Fruit fly (Drosophila melanogaster) whole organism, embryonic: ENCODE results near the gene CG10347.
A peak's percentile ranks its signal among the peaks of the same experiment; 100 is the strongest.

Source experiments
- Abd-B ChIP-seq: fragments of 200-800 bp; sonication (Bioruptor generic); optimal IDR thresholded peaks from 2 replicates; lab custom pipeline; 2018; ENCODE audit warnings: missing biosample characterization, mild to moderate bottlenecking, missing genetic modification characterization, moderate library complexity
- Asciz ChIP-seq: fragments of 200-800 bp; sonication (Bioruptor generic); optimal IDR thresholded peaks from 2 replicates; lab custom pipeline; 2017; ENCODE audit warnings: missing biosample characterization, mild to moderate bottlenecking, missing genetic modification characterization, missing genetic modification reagents
- BEAF-32 ChIP-seq: fragments of 200-800 bp; sonication (Bioruptor generic); optimal IDR thresholded peaks from 3 replicates; lab custom pipeline; 2017; ENCODE audit warnings: missing biosample characterization, missing genetic modification characterization, mild to moderate bottlenecking, moderate library complexity, missing genetic modification reagents
- CG10267 ChIP-seq: fragments of 200-800 bp; sonication (Bioruptor generic); optimal IDR thresholded peaks from 2 replicates; lab custom pipeline; 2018; ENCODE audit warnings: missing biosample characterization, mild to moderate bottlenecking, missing genetic modification characterization, moderate library complexity
- CG10565 ChIP-seq: fragments of 200-800 bp; sonication (Bioruptor generic); optimal IDR thresholded peaks from 3 replicates; lab custom pipeline; 2016; ENCODE audit warnings: missing biosample characterization, mild to moderate bottlenecking, missing genetic modification characterization
- CG10654 ChIP-seq: fragments of 200-800 bp; sonication (Bioruptor generic); optimal IDR thresholded peaks from 2 replicates; lab custom pipeline; 2016; ENCODE audit warnings: missing biosample characterization, missing genetic modification characterization
- CG12071 ChIP-seq: fragments of 200-800 bp; sonication (Bioruptor generic); optimal IDR thresholded peaks from 3 replicates; lab custom pipeline; 2018; ENCODE audit warnings: missing biosample characterization, mild to moderate bottlenecking, missing genetic modification characterization
- CG1233 ChIP-seq: fragments of 200-800 bp; sonication (Bioruptor generic); optimal IDR thresholded peaks from 4 replicates; lab custom pipeline; 2018; ENCODE audit warnings: missing biosample characterization, mild to moderate bottlenecking, missing genetic modification characterization
- CG12659 ChIP-seq: fragments of 200-800 bp; sonication (Bioruptor generic); optimal IDR thresholded peaks from 3 replicates; lab custom pipeline; 2017; ENCODE audit warnings: mild to moderate bottlenecking, missing biosample characterization, missing genetic modification reagents, missing genetic modification characterization
- CG14050 ChIP-seq: fragments of 200-800 bp; sonication (Bioruptor generic); IDR thresholded peaks from 3 replicates; pipeline ENCODE4 v1.3.6; 2022; ENCODE audit warnings: missing biosample characterization, missing genetic modification characterization
- CG16813 ChIP-seq: fragments of 200-800 bp; sonication (Bioruptor generic); IDR thresholded peaks from 3 replicates; pipeline ENCODE4 v1.3.6; 2022; ENCODE audit warnings: missing biosample characterization, missing genetic modification characterization; ENCODE audit not compliant: partially characterized antibody
- CG17568 ChIP-seq: fragments of 200-800 bp; sonication (Bioruptor generic); optimal IDR thresholded peaks from 2 replicates; lab custom pipeline; 2018; ENCODE audit warnings: missing biosample characterization, mild to moderate bottlenecking, missing genetic modification characterization, moderate library complexity
- CG30020 ChIP-seq: fragments of 200-800 bp; optimal IDR thresholded peaks from 2 replicates; lab custom pipeline; 2019; ENCODE audit warnings: missing biosample characterization, mild to moderate bottlenecking, missing genetic modification characterization, moderate library complexity
- CG31224 ChIP-seq: fragments of 200-800 bp; sonication (Bioruptor generic); IDR thresholded peaks from 2 replicates; pipeline ENCODE4 v1.3.6; 2022; ENCODE audit warnings: missing biosample characterization, missing genetic modification characterization
- CG4328 ChIP-seq: fragments of 200-800 bp; sonication (Bioruptor generic); optimal IDR thresholded peaks from 3 replicates; lab custom pipeline; 2017; ENCODE audit warnings: missing biosample characterization, missing genetic modification reagents, missing genetic modification characterization
- CG4854 ChIP-seq: fragments of 200-800 bp; sonication (Bioruptor generic); optimal IDR thresholded peaks from 2 replicates; lab custom pipeline; 2016; ENCODE audit warnings: missing biosample characterization, missing genetic modification characterization, inconsistent platforms
- CG7839 ChIP-seq: fragments of 200-800 bp; sonication (Bioruptor generic); optimal IDR thresholded peaks from 3 replicates; lab custom pipeline; 2018; ENCODE audit warnings: missing biosample characterization, mild to moderate bottlenecking, missing genetic modification characterization, moderate library complexity
- CG7987 ChIP-seq: fragments of 200-800 bp; sonication (Bioruptor generic); optimal IDR thresholded peaks from 2 replicates; lab custom pipeline; 2018; ENCODE audit warnings: missing biosample characterization, mild to moderate bottlenecking, missing genetic modification characterization, moderate library complexity
- CG8359 ChIP-seq: fragments of 200-800 bp; sonication (Bioruptor generic); optimal IDR thresholded peaks from 2 replicates; lab custom pipeline; 2017; ENCODE audit warnings: missing biosample characterization, mild to moderate bottlenecking, missing genetic modification characterization, borderline replicate concordance
- CG9609 ChIP-seq: fragments of 200-800 bp; sonication (Bioruptor generic); optimal IDR thresholded peaks from 3 replicates; lab custom pipeline; 2016; ENCODE audit warnings: missing biosample characterization, missing genetic modification characterization
- CG9727 ChIP-seq: fragments of 200-800 bp; sonication (Bioruptor generic); optimal IDR thresholded peaks from 3 replicates; lab custom pipeline; 2017; ENCODE audit warnings: missing biosample characterization, mild to moderate bottlenecking, missing genetic modification characterization
- CkIIα-i1 ChIP-seq: fragments of 200-800 bp; sonication (Bioruptor generic); IDR thresholded peaks from 2 replicates; pipeline ENCODE4 v1.3.6; 2022; ENCODE audit warnings: missing biosample characterization, missing genetic modification characterization
- Doc2 ChIP-seq: fragments of 200-800 bp; sonication (Bioruptor generic); IDR thresholded peaks from 2 replicates; pipeline ENCODE4 v1.3.6; 2022; ENCODE audit warnings: missing biosample characterization, missing genetic modification characterization
- HHEX ChIP-seq: fragments of 200-800 bp; sonication (Bioruptor generic); optimal IDR thresholded peaks from 3 replicates; lab custom pipeline; 2017; ENCODE audit warnings: missing biosample characterization, mild to moderate bottlenecking, missing genetic modification characterization, missing genetic modification reagents
- HmgZ ChIP-seq: fragments of 200-800 bp; sonication (Bioruptor generic); optimal IDR thresholded peaks from 2 replicates; lab custom pipeline; 2018; ENCODE audit warnings: missing biosample characterization, mild to moderate bottlenecking, missing genetic modification characterization
- Hr78 ChIP-seq, 2 experiments: fragments of 200-800 bp in 1 of 2; fragments of >200 bp in 1 of 2; sonication (Bioruptor generic) in 1 of 2; optimal IDR thresholded peaks; 2 replicates each; lab custom pipeline; 2017 to 2019; ENCODE audit warnings: missing biosample characterization in 2 of 2, missing genetic modification characterization in 2 of 2, mild to moderate bottlenecking in 1 of 2, moderate library complexity in 1 of 2
- Scr ChIP-seq: fragments of 200-800 bp; sonication (Bioruptor generic); IDR thresholded peaks from 2 replicates; pipeline ENCODE4 v1.3.6; 2022; ENCODE audit warnings: missing biosample characterization, missing genetic modification characterization; ENCODE audit not compliant: partially characterized antibody
- Side ChIP-seq: fragments of 200-800 bp; sonication (Bioruptor generic); optimal IDR thresholded peaks from 2 replicates; lab custom pipeline; 2016; ENCODE audit warnings: missing biosample characterization, missing genetic modification characterization
- Sin3A ChIP-seq: fragments of >200 bp; optimal IDR thresholded peaks from 2 replicates; lab custom pipeline; 2018
- Six4 ChIP-seq: fragments of 200-800 bp; sonication (Bioruptor generic); optimal IDR thresholded peaks from 2 replicates; lab custom pipeline; 2016; ENCODE audit warnings: missing biosample characterization, missing genetic modification characterization
- Sox100B ChIP-seq: fragments of 200-800 bp; sonication (Bioruptor generic); optimal IDR thresholded peaks from 3 replicates; lab custom pipeline; 2018; ENCODE audit warnings: missing biosample characterization, mild to moderate bottlenecking, missing genetic modification characterization
- Ssrp ChIP-seq: fragments of 200-800 bp; sonication (Bioruptor generic); optimal IDR thresholded peaks from 2 replicates; lab custom pipeline; 2018; ENCODE audit warnings: missing biosample characterization, mild to moderate bottlenecking, missing genetic modification characterization, moderate library complexity
- ab ChIP-seq: fragments of 200-800 bp; sonication (Bioruptor generic); optimal IDR thresholded peaks from 2 replicates; lab custom pipeline; 2016; ENCODE audit warnings: missing biosample characterization, missing genetic modification characterization
- al ChIP-seq: fragments of 200-800 bp; sonication (Bioruptor generic); IDR thresholded peaks from 2 replicates; pipeline ENCODE4 v1.3.6; 2022; ENCODE audit warnings: missing biosample characterization, missing genetic modification characterization
- bbx ChIP-seq: fragments of 200-800 bp; sonication (Bioruptor generic); IDR thresholded peaks from 2 replicates; pipeline ENCODE4 v1.3.6; 2022; ENCODE audit warnings: missing biosample characterization, missing genetic modification characterization; ENCODE audit not compliant: partially characterized antibody
- bsh ChIP-seq, 2 experiments: fragments of 200-800 bp; sonication (Bioruptor generic); optimal IDR thresholded peaks; 2 replicates each; lab custom pipeline; 2017 to 2018; ENCODE audit warnings: mild to moderate bottlenecking in 2 of 2, missing biosample characterization in 2 of 2, missing genetic modification characterization in 2 of 2, moderate library complexity in 1 of 2
- btn ChIP-seq: fragments of 200-800 bp; sonication (Bioruptor generic); optimal IDR thresholded peaks from 2 replicates; lab custom pipeline; 2016; ENCODE audit warnings: missing biosample characterization, missing genetic modification characterization
- chinmo ChIP-seq: fragments of 200-800 bp; sonication (Bioruptor generic); IDR thresholded peaks from 4 replicates; pipeline ENCODE4 v1.3.6; 2022; ENCODE audit warnings: missing biosample characterization, missing genetic modification characterization; ENCODE audit not compliant: partially characterized antibody
- inv ChIP-seq: fragments of 200-800 bp; sonication (Bioruptor generic); IDR thresholded peaks from 2 replicates; pipeline ENCODE4 v1.3.6; 2022; ENCODE audit warnings: missing biosample characterization, missing genetic modification characterization; ENCODE audit not compliant: partially characterized antibody
- lilli ChIP-seq: fragments of 200-800 bp; sonication (Bioruptor generic); optimal IDR thresholded peaks from 3 replicates; lab custom pipeline; 2016; ENCODE audit warnings: missing biosample characterization, missing genetic modification characterization
- lmd ChIP-seq: fragments of 200-800 bp; sonication (Bioruptor generic); IDR thresholded peaks from 2 replicates; pipeline ENCODE4 v1.3.6; 2022; ENCODE audit warnings: missing biosample characterization, missing genetic modification characterization
- nerfin-2 ChIP-seq: fragments of 200-800 bp; sonication (Bioruptor generic); IDR thresholded peaks from 2 replicates; pipeline ENCODE4 v1.3.6; 2022; ENCODE audit warnings: missing biosample characterization, missing genetic modification characterization; ENCODE audit not compliant: partially characterized antibody
- psq ChIP-seq: fragments of 200-800 bp; sonication (Bioruptor generic); optimal IDR thresholded peaks from 2 replicates; lab custom pipeline; 2017; ENCODE audit warnings: missing biosample characterization, missing genetic modification characterization
- sd ChIP-seq: fragments of 200-800 bp; sonication (Bioruptor generic); optimal IDR thresholded peaks from 3 replicates; lab custom pipeline; 2018; ENCODE audit warnings: missing biosample characterization, mild to moderate bottlenecking, missing genetic modification characterization, moderate library complexity
- seq ChIP-seq: fragments of 200-800 bp; sonication (Bioruptor generic); IDR thresholded peaks from 2 replicates; pipeline ENCODE4 v1.3.6; 2022; ENCODE audit warnings: missing biosample characterization, missing genetic modification characterization
- ssp ChIP-seq: fragments of 200-800 bp; sonication (Bioruptor generic); IDR thresholded peaks from 2 replicates; pipeline ENCODE4 v1.3.6; 2022; ENCODE audit warnings: missing biosample characterization, missing genetic modification characterization
- unpg ChIP-seq: fragments of 200-800 bp; sonication (Bioruptor generic); optimal IDR thresholded peaks from 3 replicates; lab custom pipeline; 2018; ENCODE audit warnings: missing biosample characterization, mild to moderate bottlenecking, missing genetic modification characterization, moderate library complexity

The CG10347 gene

DNA sequence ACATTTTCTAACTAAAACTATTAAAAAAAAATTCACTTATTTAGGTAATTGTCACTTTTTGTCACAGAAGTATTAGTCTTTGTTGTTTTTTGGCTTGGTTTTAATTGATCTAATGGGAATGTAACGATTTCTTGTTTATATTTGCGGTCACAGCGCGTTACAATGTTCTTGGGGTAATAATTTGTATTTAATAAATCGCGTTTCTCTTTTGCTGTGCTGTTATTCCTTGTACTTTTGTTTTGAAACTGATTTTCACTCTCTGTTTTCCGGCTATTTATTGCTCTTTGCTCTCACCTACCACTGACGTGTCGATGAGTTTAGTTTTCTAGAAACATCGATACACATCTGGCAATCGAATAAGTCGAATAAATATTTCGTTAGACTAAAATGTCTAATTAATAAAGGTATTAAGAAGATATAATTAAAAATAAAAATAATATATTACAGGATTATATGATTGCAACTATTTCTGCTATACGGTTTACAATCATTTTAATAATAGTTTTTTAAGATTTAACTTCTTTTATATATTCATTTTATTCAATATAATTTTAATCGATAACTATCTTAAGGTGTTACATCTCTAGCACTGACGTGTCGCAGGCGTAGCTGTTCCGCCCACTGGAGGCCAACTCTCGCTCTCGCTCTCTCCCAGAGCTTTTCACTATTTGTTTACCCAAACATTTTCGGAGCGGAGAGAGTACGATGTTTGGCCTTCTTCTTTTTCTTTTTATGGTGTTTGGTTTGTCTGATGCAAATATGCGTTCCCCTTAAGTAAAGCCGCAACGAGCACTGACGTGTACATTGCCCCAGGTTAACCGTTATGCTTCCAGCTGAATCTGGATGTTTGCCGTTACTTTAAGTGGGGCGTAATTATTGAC is 47.6 kb downstream of the CG10347 start, which contains the start of gene Hsc70-3 (continued):
- no peak for TF ChIP-seq CG10654 (GFP tag; lab: Kevin White, UChicago)
- peak; percentile 37 for TF ChIP-seq CG8359 (GFP tag; lab: Kevin White, UChicago)
- no peak for TF ChIP-seq seq
- peak; percentile 16 for TF ChIP-seq Sox100B
- TF ChIP-seq CG9609, result no peak
- TF ChIP-seq CG16813 (GFP tag; lab: Robert Waterston, UW), result peak; percentile 73
- peak; percentile 49 for TF ChIP-seq CG12071 (GFP tag; lab: Kevin White, UChicago)
- TF ChIP-seq CG4854, result no peak
- TF ChIP-seq Asciz (GFP tag; lab: Kevin White, UChicago), result peak; percentile 83
- TF ChIP-seq HmgZ, result no peak
- no peak for TF ChIP-seq CG7839 (tag; lab: Kevin White, UChicago)
- peak; percentile 47 for TF ChIP-seq CG12659 (GFP tag; lab: Kevin White, UChicago)
- no peak for TF ChIP-seq lilli (GFP tag; lab: Kevin White, UChicago)
- TF ChIP-seq chinmo (GFP tag; lab: Robert Waterston, UW), result 0 out of 4 replicates have a peak, but pooled peaks have one; percentile 74
- TF ChIP-seq CG10565 (GFP tag; lab: Kevin White, UChicago), result no peak
- no peak for TF ChIP-seq CG14050 (GFP tag; lab: Robert Waterston, UW)
- TF ChIP-seq Six4, result no peak
- TF ChIP-seq CG1233, result peak; percentile 33
- TF ChIP-seq CG31224 (GFP tag; lab: Robert Waterston, UW), result no peak
- TF ChIP-seq CG4328 (GFP tag; lab: Kevin White, UChicago), result peak; percentile 15
- TF ChIP-seq CG17568 (GFP tag; lab: Kevin White, UChicago), result peak; percentile 77
- TF ChIP-seq nerfin-2 (GFP tag; lab: Robert Waterston, UW), result peak; percentile 62
- peak; percentile 71 for TF ChIP-seq inv (GFP tag; lab: Robert Waterston, UW)
- no peak for TF ChIP-seq psq
- no peak for TF ChIP-seq al (GFP tag; lab: Robert Waterston, UW)
- no peak for TF ChIP-seq CkIIα-i1 (GFP tag; lab: Robert Waterston, UW)
- no peak for TF ChIP-seq ab (GFP tag; lab: Kevin White, UChicago)
- peak; percentile 58 for TF ChIP-seq sd (tag; lab: Kevin White, UChicago)
- peak; percentile 47 for TF ChIP-seq CG30020 (tag; lab: Kevin White, UChicago)
- TF ChIP-seq BEAF-32 (GFP tag; lab: Kevin White, UChicago), result peak; percentile 70
- TF ChIP-seq ssp (GFP tag; lab: Robert Waterston, UW), result no peak
- no peak for TF ChIP-seq Doc2
- no peak for TF ChIP-seq Ssrp (tag; lab: Kevin White, UChicago)
- TF ChIP-seq Abd-B (GFP tag; lab: Kevin White, UChicago), result no peak
- TF ChIP-seq btn (GFP tag; lab: Kevin White, UChicago), result peak; percentile 14
- peak; percentile 85 for TF ChIP-seq Scr (GFP tag; lab: Robert Waterston, UW)
- no peak for TF ChIP-seq lmd (GFP tag; lab: Robert Waterston, UW)
- peak; percentile 67 for TF ChIP-seq HHEX (GFP tag; lab: Kevin White, UChicago)
- peak; percentile 40 for TF ChIP-seq Side (GFP tag; lab: Kevin White, UChicago)
- TF ChIP-seq Hr78 (GFP tag; optimal IDR thresholded peaks at IDR 0.05; lab: Kevin White, UChicago), result peak in 1 of 2 experiments; percentile 6
- peak; percentile 15 for TF ChIP-seq unpg
- peak; percentile 35 for TF ChIP-seq bbx (GFP tag; lab: Robert Waterston, UW)
- TF ChIP-seq Sin3A (lab: Kevin White, UChicago), result no peak
- TF ChIP-seq CG7987, result peak; percentile 70
- TF ChIP-seq bsh (GFP tag; optimal IDR thresholded peaks at IDR 0.05; lab: Kevin White, UChicago), result peak in 1 of 2 experiments; percentile 70
- TF ChIP-seq CG10267 (tag; lab: Kevin White, UChicago), result peak; percentile 66
- peak; percentile 26 for TF ChIP-seq CG9727
